Fruit fly (Drosophila melanogaster) whole organism, embryonic: ENCODE measurements around the gene CG42553.

Source experiments
- Antp ChIP-seq: fragments of 200-800 bp; sonication (Bioruptor generic); optimal IDR thresholded peaks from 3 replicates; lab custom pipeline; 2016; ENCODE audit warnings: missing biosample characterization, missing genetic modification characterization
- Bgb ChIP-seq: fragments of 200-800 bp; sonication (Bioruptor generic); IDR thresholded peaks from 2 replicates; pipeline ENCODE4 v1.3.6; 2022; ENCODE audit warnings: missing biosample characterization, missing genetic modification characterization; ENCODE audit not compliant: partially characterized antibody
- CG10147 ChIP-seq: fragments of 200-800 bp; sonication (Bioruptor generic); optimal IDR thresholded peaks from 2 replicates; lab custom pipeline; 2019; ENCODE audit warnings: missing biosample characterization, mild to moderate bottlenecking, missing genetic modification characterization, moderate library complexity
- CG12071 ChIP-seq: fragments of 200-800 bp; sonication (Bioruptor generic); optimal IDR thresholded peaks from 3 replicates; lab custom pipeline; 2018; ENCODE audit warnings: missing biosample characterization, mild to moderate bottlenecking, missing genetic modification characterization
- CG1233 ChIP-seq: fragments of 200-800 bp; sonication (Bioruptor generic); optimal IDR thresholded peaks from 4 replicates; lab custom pipeline; 2018; ENCODE audit warnings: missing biosample characterization, mild to moderate bottlenecking, missing genetic modification characterization
- CG12391 ChIP-seq: fragments of 200-800 bp; sonication (Bioruptor generic); optimal IDR thresholded peaks from 3 replicates; lab custom pipeline; 2018; ENCODE audit warnings: missing biosample characterization, mild to moderate bottlenecking, missing genetic modification characterization, moderate library complexity
- CG12744 ChIP-seq: fragments of 200-800 bp; sonication (Bioruptor generic); optimal IDR thresholded peaks from 2 replicates; lab custom pipeline; 2016; ENCODE audit warnings: missing biosample characterization, missing genetic modification characterization
- CG13296 ChIP-seq: fragments of 200-800 bp; sonication (Bioruptor generic); optimal IDR thresholded peaks from 3 replicates; lab custom pipeline; 2018; ENCODE audit warnings: missing biosample characterization, mild to moderate bottlenecking, missing genetic modification characterization
- CG14710 ChIP-seq: fragments of 200-800 bp; sonication (Bioruptor generic); optimal IDR thresholded peaks from 3 replicates; lab custom pipeline; 2019; ENCODE audit warnings: missing biosample characterization, mild to moderate bottlenecking, missing genetic modification characterization, moderate library complexity
- CG15073 ChIP-seq: fragments of 200-800 bp; sonication (Bioruptor generic); optimal IDR thresholded peaks from 2 replicates; lab custom pipeline; 2016; ENCODE audit warnings: missing biosample characterization, missing genetic modification characterization
- CG17328 ChIP-seq: fragments of 200-800 bp; sonication (Bioruptor generic); IDR thresholded peaks from 2 replicates; pipeline ENCODE4 v1.3.6; 2022; ENCODE audit warnings: missing biosample characterization, missing genetic modification characterization
- CG17385 ChIP-seq: fragments of 200-800 bp; sonication (Bioruptor generic); optimal IDR thresholded peaks from 3 replicates; lab custom pipeline; 2018; ENCODE audit warnings: missing biosample characterization, mild to moderate bottlenecking, missing genetic modification characterization
- CG2712 ChIP-seq: fragments of 200-800 bp; optimal IDR thresholded peaks from 3 replicates; lab custom pipeline; 2019; ENCODE audit warnings: missing biosample characterization, mild to moderate bottlenecking, missing genetic modification characterization, moderate library complexity
- CG31441 ChIP-seq: fragments of 200-800 bp; sonication (Bioruptor generic); IDR thresholded peaks from 2 replicates; pipeline ENCODE4 v1.3.6; 2022; ENCODE audit warnings: missing biosample characterization, missing genetic modification characterization
- CG32532 ChIP-seq: fragments of 200-800 bp; sonication (Bioruptor generic); IDR thresholded peaks from 2 replicates; pipeline ENCODE4 v1.3.6; 2022; ENCODE audit warnings: missing biosample characterization, missing genetic modification characterization
- CG4424 ChIP-seq: fragments of 200-800 bp; sonication (Bioruptor generic); optimal IDR thresholded peaks from 3 replicates; lab custom pipeline; 2016; ENCODE audit warnings: missing biosample characterization, missing genetic modification characterization
- CG5953 ChIP-seq: fragments of 200-800 bp; sonication (Bioruptor generic); IDR thresholded peaks from 2 replicates; pipeline ENCODE4 v1.3.6; 2022; ENCODE audit warnings: missing biosample characterization, missing genetic modification characterization
- CG6272 ChIP-seq: fragments of 200-800 bp; sonication (Bioruptor generic); IDR thresholded peaks from 2 replicates; pipeline ENCODE4 v1.3.6; 2022; ENCODE audit warnings: missing biosample characterization, missing genetic modification characterization
- CG6854 ChIP-seq: fragments of 200-800 bp; sonication (Bioruptor generic); optimal IDR thresholded peaks from 3 replicates; lab custom pipeline; 2017; ENCODE audit warnings: missing biosample characterization, mild to moderate bottlenecking, missing genetic modification characterization
- CG8388 ChIP-seq: fragments of 200-800 bp; sonication (Bioruptor generic); optimal IDR thresholded peaks from 2 replicates; lab custom pipeline; 2019; ENCODE audit warnings: missing biosample characterization, mild to moderate bottlenecking, missing genetic modification characterization, moderate library complexity
- CHES-1-like ChIP-seq: fragments of 200-800 bp; sonication (Bioruptor generic); optimal IDR thresholded peaks from 2 replicates; lab custom pipeline; 2016; ENCODE audit warnings: missing biosample characterization, missing genetic modification characterization
- D19B ChIP-seq: fragments of 200-800 bp; sonication (Bioruptor generic); optimal IDR thresholded peaks from 2 replicates; lab custom pipeline; 2017; ENCODE audit warnings: missing biosample characterization, mild to moderate bottlenecking, missing genetic modification characterization
- Drgx ChIP-seq: fragments of 200-800 bp; sonication (Bioruptor generic); IDR thresholded peaks from 2 replicates; pipeline ENCODE4 v1.3.6; 2022; ENCODE audit warnings: missing biosample characterization, missing genetic modification characterization
- Eip74EF ChIP-seq, 2 experiments: fragments of 200-800 bp in 1 of 2; fragments of >200 bp in 1 of 2; sonication (Bioruptor generic) in 1 of 2; optimal IDR thresholded peaks; 2 replicates each; lab custom pipeline; 2017 to 2019; ENCODE audit warnings: missing biosample characterization in 2 of 2, missing genetic modification characterization in 2 of 2, mild to moderate bottlenecking in 1 of 2, moderate library complexity in 1 of 2
- H15 ChIP-seq: fragments of 200-800 bp; sonication (Bioruptor generic); IDR thresholded peaks from 3 replicates; pipeline ENCODE4 v1.3.6; 2022; ENCODE audit warnings: missing biosample characterization, missing genetic modification characterization
- HLHmδ ChIP-seq: fragments of 200-800 bp; sonication (Bioruptor generic); optimal IDR thresholded peaks from 2 replicates; lab custom pipeline; 2018; ENCODE audit warnings: missing biosample characterization, mild to moderate bottlenecking, missing genetic modification characterization, moderate library complexity
- Hey ChIP-seq: fragments of 200-800 bp; sonication (Bioruptor generic); optimal IDR thresholded peaks from 3 replicates; lab custom pipeline; 2018; ENCODE audit warnings: missing biosample characterization, mild to moderate bottlenecking, missing genetic modification characterization
- Mes4 ChIP-seq: fragments of 200-800 bp; sonication (Bioruptor generic); optimal IDR thresholded peaks from 2 replicates; lab custom pipeline; 2016; ENCODE audit warnings: missing biosample characterization, missing genetic modification characterization
- Ravus ChIP-seq: fragments of 200-800 bp; sonication (Bioruptor generic); IDR thresholded peaks from 2 replicates; pipeline ENCODE4 v1.3.6; 2022; ENCODE audit warnings: missing biosample characterization, missing genetic modification characterization
- ara ChIP-seq: fragments of 200-800 bp; sonication (Bioruptor generic); IDR thresholded peaks from 2 replicates; pipeline ENCODE4 v1.3.6; 2022; ENCODE audit warnings: missing biosample characterization, missing genetic modification characterization
- bcd ChIP-seq: fragments of 200-800 bp; sonication (Bioruptor generic); optimal IDR thresholded peaks from 2 replicates; lab custom pipeline; 2017; ENCODE audit warnings: missing biosample characterization, mild to moderate bottlenecking, missing genetic modification characterization
- caup ChIP-seq: fragments of 200-800 bp; sonication (Bioruptor generic); optimal IDR thresholded peaks from 3 replicates; lab custom pipeline; 2017; ENCODE audit warnings: missing biosample characterization, mild to moderate bottlenecking, missing genetic modification characterization, moderate library complexity; ENCODE audit not compliant: severe bottlenecking
- dan ChIP-seq: fragments of 200-800 bp; sonication (Bioruptor generic); IDR thresholded peaks from 2 replicates; pipeline ENCODE4 v1.3.6; 2022; ENCODE audit warnings: missing biosample characterization, missing genetic modification characterization
- dimm ChIP-seq: fragments of 200-800 bp; sonication (Bioruptor generic); IDR thresholded peaks from 2 replicates; pipeline ENCODE4 v1.3.6; 2022; ENCODE audit warnings: missing biosample characterization, missing genetic modification characterization
- ewg ChIP-seq: fragments of 200-800 bp; sonication (Bioruptor generic); optimal IDR thresholded peaks from 3 replicates; lab custom pipeline; 2017; ENCODE audit warnings: mild to moderate bottlenecking, missing biosample characterization, missing genetic modification reagents, missing genetic modification characterization
- fd96Cb ChIP-seq: fragments of 200-800 bp; sonication (Bioruptor generic); optimal IDR thresholded peaks from 2 replicates; lab custom pipeline; 2018; ENCODE audit warnings: missing biosample characterization, mild to moderate bottlenecking, missing genetic modification characterization, moderate library complexity
- gem ChIP-seq: fragments of 200-800 bp; sonication (Bioruptor generic); optimal IDR thresholded peaks from 2 replicates; lab custom pipeline; 2019; ENCODE audit warnings: missing biosample characterization, mild to moderate bottlenecking, missing genetic modification characterization, moderate library complexity
- ind ChIP-seq: fragments of 200-800 bp; sonication (Bioruptor generic); optimal IDR thresholded peaks from 3 replicates; lab custom pipeline; 2016; ENCODE audit warnings: missing biosample characterization, missing genetic modification characterization
- lmd ChIP-seq: fragments of 200-800 bp; sonication (Bioruptor generic); IDR thresholded peaks from 2 replicates; pipeline ENCODE4 v1.3.6; 2022; ENCODE audit warnings: missing biosample characterization, missing genetic modification characterization
- mirr ChIP-seq: fragments of 200-800 bp; sonication (Bioruptor generic); optimal IDR thresholded peaks from 3 replicates; lab custom pipeline; 2018; ENCODE audit warnings: missing biosample characterization, mild to moderate bottlenecking, missing genetic modification characterization
- prd ChIP-seq, 3 experiments: fragments of >200 bp in 2 of 3; fragments of 200-800 bp in 1 of 3; sonication (Bioruptor generic) in 1 of 3; optimal IDR thresholded peaks in 2 of 3; IDR thresholded peaks in 1 of 3; 2 replicates in 2 of 3; 3 replicates in 1 of 3; pipeline versions ENCODE4 v1.3.6 to Lab custom; 2017 to 2022; ENCODE audit warnings: missing biosample characterization in 1 of 3, missing genetic modification characterization in 1 of 3
- run ChIP-seq: fragments of 200-800 bp; sonication (Bioruptor generic); optimal IDR thresholded peaks from 3 replicates; lab custom pipeline; 2018; ENCODE audit warnings: missing biosample characterization, mild to moderate bottlenecking, missing genetic modification characterization
- stwl ChIP-seq: fragments of 200-800 bp; sonication (Bioruptor generic); optimal IDR thresholded peaks from 3 replicates; lab custom pipeline; 2018; ENCODE audit warnings: missing biosample characterization, mild to moderate bottlenecking, missing genetic modification characterization, moderate library complexity
- ttk ChIP-seq: fragments of 200-800 bp; sonication (Bioruptor generic); IDR thresholded peaks from 2 replicates; pipeline ENCODE4 v2.1.2; 2022; ENCODE audit warnings: missing biosample characterization, missing genetic modification characterization
- vvl ChIP-seq: fragments of 200-800 bp; sonication (Bioruptor generic); IDR thresholded peaks from 2 replicates; pipeline ENCODE4 v1.3.6; 2022; ENCODE audit warnings: missing biosample characterization, missing genetic modification characterization

The CG42553 gene

DNA sequence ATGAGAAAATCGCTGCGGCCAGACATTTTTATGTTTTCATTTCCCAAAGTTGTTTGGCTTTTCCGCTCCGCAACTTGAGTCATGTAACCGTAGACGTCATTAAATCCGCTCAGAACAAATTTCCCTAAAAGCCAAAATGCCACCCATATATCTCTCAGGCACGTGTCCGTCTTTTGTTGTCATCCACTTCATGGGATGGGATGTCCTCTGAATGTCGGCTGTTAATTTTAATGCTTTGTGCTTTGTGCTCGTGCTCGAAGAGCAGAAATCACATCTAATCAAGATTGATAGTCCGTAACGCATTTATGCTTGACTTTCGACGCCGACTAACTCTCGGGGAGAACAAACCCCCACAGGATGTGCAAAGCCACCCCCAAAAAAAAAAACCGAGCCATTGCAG is 38.9 kb upstream of the CG42553 start:
- TF ChIP-seq dan (GFP tag; lab: Robert Waterston, UW) (no peak), CG15073 (GFP tag; lab: Kevin White, UChicago) (no peak), CG17328 (0 out of 2 replicates have a peak, but pooled peaks have one; percentile 8), Hey (peak; percentile 94)
- TF ChIP-seq, all 482 proteins: peak for 2

DNA sequence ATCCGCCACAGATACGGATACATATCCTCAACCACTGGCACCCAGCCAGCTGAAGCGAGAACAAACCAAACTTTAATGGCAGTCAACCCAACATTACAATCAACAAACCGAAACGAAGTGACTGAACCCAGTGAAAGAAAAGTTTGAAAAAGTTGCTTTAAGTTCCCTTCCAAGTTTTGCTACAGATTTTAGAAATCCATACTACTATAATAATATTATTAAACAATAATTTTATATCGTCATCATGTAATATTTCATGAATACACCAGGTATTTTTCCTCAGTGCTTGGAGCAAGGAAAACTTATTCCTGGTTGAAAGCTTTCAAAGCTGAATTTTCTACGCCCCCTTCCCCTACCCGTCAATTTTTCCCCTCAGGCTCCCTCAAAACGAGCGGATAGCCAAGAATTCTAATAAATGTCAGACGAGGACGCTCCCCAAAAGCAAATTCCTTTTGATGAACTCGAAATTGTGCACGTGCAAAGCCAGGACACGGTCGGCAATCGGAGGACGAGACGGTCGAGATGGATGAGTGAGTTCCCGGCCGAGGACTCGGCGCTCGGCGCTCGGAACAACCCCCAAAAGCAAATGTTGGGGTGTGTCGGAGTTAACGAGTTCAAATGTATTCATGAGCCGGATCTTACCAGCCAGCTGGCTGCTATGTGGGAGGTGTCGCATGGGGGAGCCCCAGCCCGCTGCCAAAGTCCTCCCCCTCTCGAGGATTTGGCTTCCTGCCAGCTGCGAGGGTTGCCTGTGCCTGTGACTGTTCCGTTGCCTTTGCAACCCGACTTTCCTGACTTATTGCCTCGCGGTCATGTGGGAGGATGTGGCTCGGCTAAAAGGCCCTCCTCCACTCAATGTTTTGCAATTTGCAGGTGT is 36.7 kb upstream of the CG42553 start:
- TF ChIP-seq CG13296 (GFP tag; lab: Kevin White, UChicago) (peak; percentile 62), HLHmδ (GFP tag; lab: Kevin White, UChicago) (peak; percentile 1), CG12391 (tag; lab: Kevin White, UChicago) (peak; percentile 47), Mes4 (no peak), Drgx (GFP tag; lab: Robert Waterston, UW) (peak; percentile 28; the same call in 1 of the 2 replicates), CG10147 (peak; percentile 69), CG2712 (tag; lab: Kevin White, UChicago) (peak; percentile 64), CG6272 (GFP tag; lab: Robert Waterston, UW) (peak; percentile 44; the same call in 1 of the 2 replicates), lmd (GFP tag; lab: Robert Waterston, UW) (peak; percentile 68), Eip74EF (GFP tag; optimal IDR thresholded peaks at IDR 0.05; lab: Kevin White, UChicago) (peak in 1 of 2 experiments; percentile 48), CG12744 (no peak), caup (GFP tag; lab: Kevin White, UChicago) (peak; percentile 58), CG6854 (peak; percentile 37), CG32532 (GFP tag; lab: Robert Waterston, UW) (peak; percentile 71), CG17385 (GFP tag; lab: Kevin White, UChicago) (peak; percentile 40), CG31441 (GFP tag; lab: Robert Waterston, UW) (peak; percentile 64), H15 (GFP tag; lab: Robert Waterston, UW) (peak; percentile 45; the same call in 1 of the 3 replicates), CHES-1-like (GFP tag; lab: Kevin White, UChicago) (no peak), gem (tag; lab: Kevin White, UChicago) (peak; percentile 79), prd (optimal IDR thresholded peaks at IDR 0.05; lab: Kevin White, UChicago) (no peak), prd (GFP tag; IDR thresholded peaks at IDR 0.05; lab: Robert Waterston, UW) (peak; percentile 68), stwl (tag; lab: Kevin White, UChicago) (no peak), CG1233 (peak; percentile 19), dimm (GFP tag; lab: Robert Waterston, UW) (no peak), CG12071 (GFP tag; lab: Kevin White, UChicago) (peak; percentile 12), ewg (GFP tag; lab: Kevin White, UChicago) (peak; percentile 1), bcd (peak; percentile 26), ara (GFP tag; lab: Robert Waterston, UW) (peak; percentile 28; the same call in 1 of the 2 replicates), CG17328 (peak; percentile 40; the same call in 1 of the 2 replicates), Ravus (peak; percentile 28), ttk (GFP tag; lab: Robert Waterston, UW) (peak; percentile 61; the same call in 1 of the 2 replicates), fd96Cb (tag; lab: Kevin White, UChicago) (peak; percentile 69), CG5953 (GFP tag; lab: Robert Waterston, UW) (0 out of 2 replicates have a peak, but pooled peaks have one; percentile 35), Antp (GFP tag; lab: Kevin White, UChicago) (peak; percentile 6), CG14710 (tag; lab: Kevin White, UChicago) (peak; percentile 33), CG8388 (GFP tag; lab: Kevin White, UChicago) (peak; percentile 50), ind (GFP tag; lab: Kevin White, UChicago) (peak; percentile 44), vvl (GFP tag; lab: Robert Waterston, UW) (peak; percentile 75), mirr (GFP tag; lab: Kevin White, UChicago) (no peak), run (tag; lab: Kevin White, UChicago) (peak; percentile 38), CG4424 (peak; percentile 56), D19B (peak; percentile 15), Bgb (GFP tag; lab: Robert Waterston, UW) (no peak)
